Fruit fly (Drosophila melanogaster) whole organism, embryonic: ENCODE data around the gene CG46304.

Source experiments
- Bteb2 ChIP-seq: fragments of 200-800 bp; sonication (Bioruptor generic); optimal IDR thresholded peaks from 2 replicates; lab custom pipeline; 2016; ENCODE audit warnings: missing biosample characterization, missing genetic modification characterization
- CG10565 ChIP-seq: fragments of 200-800 bp; sonication (Bioruptor generic); optimal IDR thresholded peaks from 3 replicates; lab custom pipeline; 2016; ENCODE audit warnings: missing biosample characterization, mild to moderate bottlenecking, missing genetic modification characterization
- Sry-δ ChIP-seq: fragments of 200-800 bp; sonication (Bioruptor generic); optimal IDR thresholded peaks from 2 replicates; lab custom pipeline; 2016; ENCODE audit warnings: missing biosample characterization, missing genetic modification characterization

DNA sequence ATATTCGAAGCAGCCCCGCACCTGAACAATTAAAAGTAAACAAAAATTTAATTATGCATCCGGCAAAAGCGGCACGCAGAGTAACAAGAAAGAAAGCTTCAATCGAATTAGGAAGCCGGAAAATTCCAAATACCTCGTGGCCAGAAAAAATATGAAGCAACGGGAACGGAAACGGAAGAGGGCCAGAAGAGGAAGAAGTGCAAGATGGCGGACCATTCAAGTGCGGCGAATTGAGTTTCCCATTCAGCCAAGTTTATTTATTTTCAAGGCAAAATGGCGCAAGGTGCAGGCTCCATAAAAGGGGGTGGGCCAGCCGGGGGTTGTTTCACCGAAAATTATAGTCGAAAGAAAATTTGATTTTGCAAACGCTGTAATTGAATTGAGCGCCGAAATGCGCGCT, 11.5 kb upstream of the CG46304 start:
- TF ChIP-seq Bteb2 (GFP tag; lab: Kevin White, UChicago) (no peak), Sry-δ (GFP tag; lab: Kevin White, UChicago) (no peak), CG10565 (GFP tag; lab: Kevin White, UChicago) (no peak)
